Fruit fly (Drosophila melanogaster) whole organism, embryonic: ENCODE results near the gene Pde11.

ENCODE experiments used
- Bgb ChIP-seq: fragments of 200-800 bp; sonication (Bioruptor generic); IDR thresholded peaks from 2 replicates; pipeline ENCODE4 v1.3.6; 2022; ENCODE audit warnings: missing biosample characterization, missing genetic modification characterization; ENCODE audit not compliant: partially characterized antibody
- CG11093 ChIP-seq: fragments of 200-800 bp; sonication (Bioruptor generic); IDR thresholded peaks from 3 replicates; pipeline ENCODE4 v1.3.6; 2022; ENCODE audit warnings: missing biosample characterization, missing genetic modification characterization
- CG11560 ChIP-seq: fragments of 200-800 bp; sonication (Bioruptor generic); IDR thresholded peaks from 3 replicates; pipeline ENCODE4 v1.3.6; 2022; ENCODE audit warnings: missing biosample characterization, missing genetic modification characterization
- CG12155 ChIP-seq: fragments of 200-800 bp; sonication (Bioruptor generic); optimal IDR thresholded peaks from 3 replicates; lab custom pipeline; 2016; ENCODE audit warnings: missing biosample characterization, missing genetic modification characterization
- CG12769 ChIP-seq: fragments of 200-800 bp; sonication (Bioruptor generic); optimal IDR thresholded peaks from 2 replicates; lab custom pipeline; 2019; ENCODE audit warnings: missing biosample characterization, mild to moderate bottlenecking, missing genetic modification characterization, moderate library complexity
- CG13624 ChIP-seq: fragments of 200-800 bp; sonication (Bioruptor generic); optimal IDR thresholded peaks from 2 replicates; lab custom pipeline; 2016; ENCODE audit warnings: missing biosample characterization, missing genetic modification characterization
- CG1529 ChIP-seq: fragments of 200-800 bp; sonication (Bioruptor generic); optimal IDR thresholded peaks from 3 replicates; lab custom pipeline; 2018; ENCODE audit warnings: missing biosample characterization, missing genetic modification characterization
- CG15479 ChIP-seq: fragments of 200-800 bp; sonication (Bioruptor generic); optimal IDR thresholded peaks from 3 replicates; lab custom pipeline; 2019; ENCODE audit warnings: missing biosample characterization, mild to moderate bottlenecking, missing genetic modification characterization, moderate library complexity
- CG17359 ChIP-seq: fragments of 200-800 bp; sonication (Bioruptor generic); optimal IDR thresholded peaks from 3 replicates; lab custom pipeline; 2018; ENCODE audit warnings: missing biosample characterization, mild to moderate bottlenecking, missing genetic modification characterization, moderate library complexity
- CG17568 ChIP-seq: fragments of 200-800 bp; sonication (Bioruptor generic); optimal IDR thresholded peaks from 2 replicates; lab custom pipeline; 2018; ENCODE audit warnings: missing biosample characterization, mild to moderate bottlenecking, missing genetic modification characterization, moderate library complexity
- CG31388 ChIP-seq: fragments of 200-800 bp; sonication (Bioruptor generic); optimal IDR thresholded peaks from 2 replicates; lab custom pipeline; 2016; ENCODE audit warnings: missing biosample characterization, missing genetic modification characterization
- CG34422 ChIP-seq: fragments of 200-800 bp; sonication (Bioruptor generic); IDR thresholded peaks from 3 replicates; pipeline ENCODE4 v1.3.6; 2022; ENCODE audit warnings: missing biosample characterization, missing genetic modification characterization
- CG4707 ChIP-seq: fragments of 200-800 bp; sonication (Bioruptor generic); optimal IDR thresholded peaks from 2 replicates; lab custom pipeline; 2018; ENCODE audit warnings: missing biosample characterization, mild to moderate bottlenecking, missing genetic modification characterization, moderate library complexity
- CG6689 ChIP-seq: fragments of 200-800 bp; sonication (Bioruptor generic); IDR thresholded peaks from 2 replicates; pipeline ENCODE4 v1.3.6; 2022; ENCODE audit warnings: missing biosample characterization, missing genetic modification characterization
- CG7839 ChIP-seq: fragments of 200-800 bp; sonication (Bioruptor generic); optimal IDR thresholded peaks from 3 replicates; lab custom pipeline; 2018; ENCODE audit warnings: missing biosample characterization, mild to moderate bottlenecking, missing genetic modification characterization, moderate library complexity
- CrebB ChIP-seq: fragments of 200-800 bp; sonication (Bioruptor generic); optimal IDR thresholded peaks from 3 replicates; lab custom pipeline; 2018; ENCODE audit warnings: missing biosample characterization, mild to moderate bottlenecking, missing genetic modification characterization
- Dip3 ChIP-seq: fragments of 200-800 bp; sonication (Bioruptor generic); optimal IDR thresholded peaks from 3 replicates; lab custom pipeline; 2016; ENCODE audit warnings: missing biosample characterization, missing genetic modification characterization
- Ets65A ChIP-seq: fragments of 200-800 bp; sonication (Bioruptor generic); peaks from one replicate; lab custom pipeline; 2016; ENCODE audit warnings: missing biosample characterization, missing genetic modification characterization
- Hr39 ChIP-seq: fragments of >200 bp; optimal IDR thresholded peaks from 2 replicates; lab custom pipeline; 2017
- Hr78 ChIP-seq, 2 experiments: fragments of 200-800 bp in 1 of 2; fragments of >200 bp in 1 of 2; sonication (Bioruptor generic) in 1 of 2; optimal IDR thresholded peaks; 2 replicates each; lab custom pipeline; 2017 to 2019; ENCODE audit warnings: missing biosample characterization in 2 of 2, missing genetic modification characterization in 2 of 2, mild to moderate bottlenecking in 1 of 2, moderate library complexity in 1 of 2
- NK7.1 ChIP-seq: fragments of 200-800 bp; sonication (Bioruptor generic); optimal IDR thresholded peaks from 3 replicates; lab custom pipeline; 2016; ENCODE audit warnings: missing biosample characterization, missing genetic modification characterization
- Neu2 ChIP-seq: fragments of 200-800 bp; sonication (Bioruptor generic); optimal IDR thresholded peaks from 3 replicates; lab custom pipeline; 2016; ENCODE audit warnings: missing biosample characterization, missing genetic modification characterization, borderline replicate concordance
- Ravus ChIP-seq: fragments of 200-800 bp; sonication (Bioruptor generic); IDR thresholded peaks from 2 replicates; pipeline ENCODE4 v1.3.6; 2022; ENCODE audit warnings: missing biosample characterization, missing genetic modification characterization
- Stat92E ChIP-seq, 3 experiments: fragments of >200 bp in 2 of 3; fragments of 200-800 bp in 1 of 3; sonication (Bioruptor generic) in 1 of 3; optimal IDR thresholded peaks; 2 replicates each; lab custom pipeline; 2017 to 2019; ENCODE audit warnings: missing biosample characterization in 3 of 3, missing genetic modification characterization in 3 of 3, mild to moderate bottlenecking in 1 of 3, moderate library complexity in 1 of 3
- Usf ChIP-seq: fragments of 200-800 bp; sonication (Bioruptor generic); optimal IDR thresholded peaks from 2 replicates; lab custom pipeline; 2017; ENCODE audit warnings: missing genotype, missing biosample characterization, missing genetic modification characterization
- ac ChIP-seq: fragments of 200-800 bp; sonication (Bioruptor generic); optimal IDR thresholded peaks from 3 replicates; lab custom pipeline; 2017; ENCODE audit warnings: missing biosample characterization, mild to moderate bottlenecking, missing genetic modification characterization
- amos ChIP-seq: fragments of 200-800 bp; sonication (Bioruptor generic); IDR thresholded peaks from 2 replicates; pipeline ENCODE4 v1.3.6; 2022; ENCODE audit warnings: missing biosample characterization, missing genetic modification characterization; ENCODE audit not compliant: partially characterized antibody
- bcd ChIP-seq: fragments of 200-800 bp; sonication (Bioruptor generic); optimal IDR thresholded peaks from 2 replicates; lab custom pipeline; 2017; ENCODE audit warnings: missing biosample characterization, mild to moderate bottlenecking, missing genetic modification characterization
- cato ChIP-seq: fragments of 200-800 bp; sonication (Bioruptor generic); optimal IDR thresholded peaks from 2 replicates; lab custom pipeline; 2016; ENCODE audit warnings: missing biosample characterization, missing genetic modification characterization, borderline replicate concordance
- chif ChIP-seq, 2 experiments: fragments of 200-800 bp; sonication (Bioruptor generic); optimal IDR thresholded peaks; 3 replicates each; lab custom pipeline; 2016; ENCODE audit warnings: missing biosample characterization in 2 of 2, missing genetic modification characterization in 2 of 2
- emc ChIP-seq: fragments of 200-800 bp; sonication (Bioruptor generic); optimal IDR thresholded peaks from 2 replicates; lab custom pipeline; 2016; ENCODE audit warnings: missing biosample characterization, missing genetic modification characterization
- eyg ChIP-seq: fragments of 200-800 bp; sonication (Bioruptor generic); optimal IDR thresholded peaks from 3 replicates; lab custom pipeline; 2016; ENCODE audit warnings: missing biosample characterization, missing genetic modification characterization
- kah ChIP-seq: fragments of 200-800 bp; sonication (Bioruptor generic); optimal IDR thresholded peaks from 2 replicates; lab custom pipeline; 2018; ENCODE audit warnings: missing biosample characterization, mild to moderate bottlenecking, missing genetic modification characterization
- klu ChIP-seq: fragments of 200-800 bp; sonication (Bioruptor generic); IDR thresholded peaks from 2 replicates; pipeline ENCODE4 v1.3.6; 2022; ENCODE audit warnings: missing biosample characterization, missing genetic modification characterization
- mld ChIP-seq: fragments of 200-800 bp; sonication (Bioruptor generic); IDR thresholded peaks from 3 replicates; pipeline ENCODE4 v1.3.6; 2022; ENCODE audit warnings: missing biosample characterization, missing genetic modification characterization; ENCODE audit not compliant: partially characterized antibody
- nerfin-2 ChIP-seq: fragments of 200-800 bp; sonication (Bioruptor generic); IDR thresholded peaks from 2 replicates; pipeline ENCODE4 v1.3.6; 2022; ENCODE audit warnings: missing biosample characterization, missing genetic modification characterization; ENCODE audit not compliant: partially characterized antibody
- onecut ChIP-seq: fragments of 200-800 bp; sonication (Bioruptor generic); IDR thresholded peaks from 2 replicates; pipeline ENCODE4 v1.3.6; 2022; ENCODE audit warnings: missing biosample characterization, missing genetic modification characterization
- sc ChIP-seq, 3 experiments: fragments of >200 bp in 2 of 3; fragments of 200-800 bp in 1 of 3; sonication (Bioruptor generic) in 1 of 3; optimal IDR thresholded peaks; 2 replicates in 2 of 3; 3 replicates in 1 of 3; lab custom pipeline; 2017; ENCODE audit warnings: mild to moderate bottlenecking in 1 of 3, missing biosample characterization in 1 of 3, missing genetic modification characterization in 1 of 3, missing genetic modification reagents in 1 of 3
- scrt ChIP-seq: fragments of 200-800 bp; sonication (Bioruptor generic); optimal IDR thresholded peaks from 2 replicates; lab custom pipeline; 2018; ENCODE audit warnings: missing biosample characterization, mild to moderate bottlenecking, missing genetic modification characterization, moderate library complexity
- shn ChIP-seq: fragments of 200-800 bp; sonication (Bioruptor generic); optimal IDR thresholded peaks from 3 replicates; lab custom pipeline; 2016; ENCODE audit warnings: missing biosample characterization, missing genetic modification characterization
- so ChIP-seq: fragments of 200-800 bp; sonication (Bioruptor generic); IDR thresholded peaks from 3 replicates; pipeline ENCODE4 v1.3.6; 2022; ENCODE audit warnings: missing biosample characterization, missing genetic modification characterization
- sob ChIP-seq: fragments of 200-800 bp; sonication (Bioruptor generic); IDR thresholded peaks from 2 replicates; pipeline ENCODE4 v1.3.6; 2022; ENCODE audit warnings: missing biosample characterization, missing genetic modification characterization
- tll ChIP-seq, 2 experiments: fragments of 200-800 bp in 1 of 2; fragments of >200 bp in 1 of 2; sonication (Bioruptor generic) in 1 of 2; optimal IDR thresholded peaks; 2 replicates each; lab custom pipeline; 2017 to 2019; ENCODE audit warnings: missing biosample characterization in 2 of 2, missing genetic modification characterization in 2 of 2, mild to moderate bottlenecking in 1 of 2, moderate library complexity in 1 of 2
- tna ChIP-seq: fragments of 200-800 bp; sonication (Bioruptor generic); IDR thresholded peaks from 2 replicates; pipeline ENCODE4 v1.3.6; 2022; ENCODE audit warnings: missing biosample characterization, missing genetic modification characterization; ENCODE audit not compliant: partially characterized antibody
- unc-4 ChIP-seq: fragments of 200-800 bp; sonication (Bioruptor generic); IDR thresholded peaks from 2 replicates; pipeline ENCODE4 v1.3.6; 2022; ENCODE audit warnings: missing biosample characterization, missing genetic modification characterization; ENCODE audit not compliant: partially characterized antibody
- vvl ChIP-seq: fragments of 200-800 bp; sonication (Bioruptor generic); IDR thresholded peaks from 2 replicates; pipeline ENCODE4 v1.3.6; 2022; ENCODE audit warnings: missing biosample characterization, missing genetic modification characterization
- zen2 ChIP-seq: fragments of 200-800 bp; sonication (Bioruptor generic); IDR thresholded peaks from 3 replicates; pipeline ENCODE4 v1.3.6; 2022; ENCODE audit warnings: missing biosample characterization, missing genetic modification characterization; ENCODE audit not compliant: partially characterized antibody

Gene Pde11

dm6 chr2L:18484382-18485050 lies 105.6 kb downstream of the Pde11 start, which contains the start of gene CG10283 (continued):
- TF ChIP-seq Stat92E (GFP tag; optimal IDR thresholded peaks at IDR 0.05; lab: Kevin White, UChicago) = peak in 1 of 3 experiments; percentile 62
- TF ChIP-seq CrebB (tag; lab: Kevin White, UChicago) = no peak
- TF ChIP-seq CG1529 (GFP tag; lab: Kevin White, UChicago) = no peak
- no peak for TF ChIP-seq CG17359

- TF ChIP-seq CG31388 (GFP tag; lab: Kevin White, UChicago) (no peak), Ets65A (GFP tag; lab: Kevin White, UChicago) (peak; percentile 79), vvl (no peak), CG12769 (tag; lab: Kevin White, UChicago) (peak; percentile 67), Dip3 (GFP tag; lab: Kevin White, UChicago) (no peak), Hr78 (GFP tag; optimal IDR thresholded peaks at IDR 0.05; lab: Kevin White, UChicago) (no peak), kah (peak; percentile 3), tll (GFP tag; optimal IDR thresholded peaks at IDR 0.05; lab: Kevin White, UChicago) (no peak), CG11560 (tag; lab: Robert Waterston, UW) (no peak), chif (GFP tag; optimal IDR thresholded peaks at IDR 0.05; lab: Kevin White, UChicago) (no peak), NK7.1 (GFP tag; lab: Kevin White, UChicago) (no peak), zen2 (no peak), Ravus (GFP tag; lab: Robert Waterston, UW) (no peak), Usf (GFP tag; lab: Kevin White, UChicago) (no peak), cato (GFP tag; lab: Kevin White, UChicago) (no peak), onecut (no peak), emc (GFP tag; lab: Kevin White, UChicago) (no peak), bcd (GFP tag; lab: Kevin White, UChicago) (no peak), CG13624 (GFP tag; lab: Kevin White, UChicago) (no peak), mld (GFP tag; lab: Robert Waterston, UW) (0 out of 3 replicates have a peak, but pooled peaks have one; percentile 14), nerfin-2 (GFP tag; lab: Robert Waterston, UW) (no peak), sob (GFP tag; lab: Robert Waterston, UW) (no peak), Bgb (GFP tag; lab: Robert Waterston, UW) (peak; percentile 49; the same call in 1 of the 2 replicates), unc-4 (GFP tag; lab: Robert Waterston, UW) (no peak), CG11093 (GFP tag; lab: Robert Waterston, UW) (no peak), CG15479 (peak; percentile 45), CG4707 (GFP tag; lab: Kevin White, UChicago) (no peak), Neu2 (GFP tag; lab: Kevin White, UChicago) (no peak), sc (optimal IDR thresholded peaks at IDR 0.05; lab: Kevin White, UChicago) (no peak), sc (GFP tag; optimal IDR thresholded peaks at IDR 0.05; lab: Kevin White, UChicago) (no peak), CG17568 (GFP tag; lab: Kevin White, UChicago) (peak; percentile 7), amos (GFP tag; lab: Robert Waterston, UW) (no peak), shn (GFP tag; lab: Kevin White, UChicago) (no peak), klu (GFP tag; lab: Robert Waterston, UW) (no peak), scrt (GFP tag; lab: Kevin White, UChicago) (peak; percentile 9), CG7839 (tag; lab: Kevin White, UChicago) (no peak), so (GFP tag; lab: Robert Waterston, UW) (0 out of 3 replicates have a peak, but pooled peaks have one; percentile 18), Hr39 (lab: Kevin White, UChicago) (no peak), CG12155 (no peak), CG34422 (no peak; the same call in 2 of the 3 replicates), tna (GFP tag; lab: Robert Waterston, UW) (no peak; the same call in 1 of the 2 replicates), ac (GFP tag; lab: Kevin White, UChicago) (peak; percentile 84), CG6689 (no peak), eyg (GFP tag; lab: Kevin White, UChicago) (no peak)
Observed at dm6 chr2L:18484040-18484381, 106.1 kb downstream of the Pde11 start.
